Worm (Caenorhabditis elegans) whole organism, L4 larva: ENCODE measurements around the gene H06I04.6.

Source experiments
- F37D6.2 ChIP-seq: sonication (generic microtip); optimal IDR thresholded peaks from 2 replicates; lab custom pipeline; 2016; ENCODE audit warnings: mild to moderate bottlenecking, missing genetic modification characterization, missing compliant biosample characterization
- F49E8.2 ChIP-seq: sonication (generic microtip); optimal IDR thresholded peaks from 2 replicates; lab custom pipeline; 2016; ENCODE audit warnings: missing compliant biosample characterization, mild to moderate bottlenecking, missing genetic modification characterization, borderline replicate concordance
- R02D3.7 ChIP-seq: fragments of 150-350 bp; sonication (generic microtip); optimal IDR thresholded peaks from 3 replicates; lab custom pipeline; 2014; ENCODE audit warnings: missing biosample characterization, missing genetic modification characterization
- T26A8.4 ChIP-seq: fragments of 200-800 bp; sonication (Bioruptor generic); IDR thresholded peaks from 2 replicates; pipeline ENCODE4 v1.3.6; 2022; ENCODE audit warnings: missing genetic modification characterization, missing compliant biosample characterization
- ZK546.5 ChIP-seq, 2 experiments: sonication (generic microtip); optimal IDR thresholded peaks; 2 replicates each; lab custom pipeline; 2017; ENCODE audit warnings: missing biosample characterization in 2 of 2, missing genetic modification characterization in 2 of 2
- aha-1 ChIP-seq: fragments of 150-350 bp; peaks from one replicate; lab custom pipeline; 2014; ENCODE audit warnings: missing biosample characterization, missing genetic modification characterization
- ama-1 ChIP-seq: fragments of 150-350 bp; optimal IDR thresholded peaks from 2 replicates; lab custom pipeline; 2014; ENCODE audit warnings: inconsistent platforms, mixed read lengths
- arid-1 ChIP-seq: fragments of 200-800 bp; sonication (Bioruptor generic); conservative IDR thresholded peaks from 2 replicates; pipeline ENCODE4 v1.3.6; 2022; ENCODE audit warnings: missing genetic modification reagents, missing genetic modification characterization, missing compliant biosample characterization
- ceh-20 ChIP-seq: fragments of 200-800 bp; sonication (Bioruptor generic); IDR thresholded peaks from 2 replicates; pipeline ENCODE4 v1.3.6; 2022; ENCODE audit warnings: missing genetic modification reagents, missing genetic modification characterization, missing compliant biosample characterization
- ceh-28 ChIP-seq: fragments of 150-350 bp; optimal IDR thresholded peaks from 2 replicates; lab custom pipeline; 2014; ENCODE audit warnings: missing biosample characterization, missing genetic modification reagents, missing genetic modification characterization
- ceh-32 ChIP-seq: sonication (generic microtip); optimal IDR thresholded peaks from 2 replicates; lab custom pipeline; 2016; ENCODE audit warnings: mild to moderate bottlenecking, missing genetic modification characterization, missing compliant biosample characterization; ENCODE audit not compliant: poor library complexity
- ceh-44 ChIP-seq: fragments of 200-800 bp; sonication (Bioruptor generic); IDR thresholded peaks from 2 replicates; pipeline ENCODE4 v1.3.6; 2022; ENCODE audit warnings: missing genetic modification reagents, missing genetic modification characterization, missing compliant biosample characterization
- ces-1 ChIP-seq: fragments of 150-350 bp; sonication (generic microtip); optimal IDR thresholded peaks from 4 replicates; lab custom pipeline; 2014; ENCODE audit warnings: missing biosample characterization, missing genetic modification reagents, missing genetic modification characterization
- daf-8 ChIP-seq: fragments of 200-800 bp; sonication (Bioruptor generic); IDR thresholded peaks from 2 replicates; pipeline ENCODE4 v1.3.6; 2022; ENCODE audit warnings: missing genetic modification characterization, missing compliant biosample characterization
- dve-1 ChIP-seq: sonication (generic microtip); optimal IDR thresholded peaks from 2 replicates; lab custom pipeline; 2017; ENCODE audit warnings: antibody characterized with exemption, mild to moderate bottlenecking, missing genetic modification characterization, missing compliant biosample characterization; ENCODE audit not compliant: insufficient read depth
- egl-27 ChIP-seq: sonication (generic microtip); optimal IDR thresholded peaks from 3 replicates; lab custom pipeline; 2017; ENCODE audit warnings: missing biosample characterization, missing genetic modification reagents, missing genetic modification characterization
- hif-1 ChIP-seq, 2 experiments: sonication (generic microtip); optimal IDR thresholded peaks; 2 replicates each; lab custom pipeline; 2016 to 2017; ENCODE audit warnings: missing compliant biosample characterization in 2 of 2, missing genetic modification characterization in 2 of 2, missing genetic modification reagents in 2 of 2, missing genotype in 2 of 2, mild to moderate bottlenecking in 1 of 2
- hlh-11 ChIP-seq: fragments of 200-800 bp; sonication (Bioruptor generic); optimal IDR thresholded peaks from 2 replicates; lab custom pipeline; 2018; ENCODE audit warnings: mild to moderate bottlenecking, missing genetic modification characterization, missing compliant biosample characterization
- hlh-30 ChIP-seq: sonication (generic microtip); optimal IDR thresholded peaks from 2 replicates; lab custom pipeline; 2017; ENCODE audit warnings: antibody characterized with exemption, mild to moderate bottlenecking, missing genetic modification characterization, missing compliant biosample characterization; ENCODE audit not compliant: insufficient read depth
- lim-7 ChIP-seq: fragments of 200-800 bp; sonication (Bioruptor generic); IDR thresholded peaks from 2 replicates; pipeline ENCODE4 v1.3.6; 2022; ENCODE audit warnings: missing genetic modification characterization, missing compliant biosample characterization
- lin-15B ChIP-seq: fragments of 150-350 bp; sonication (generic microtip); optimal IDR thresholded peaks from 3 replicates; lab custom pipeline; 2014; ENCODE audit warnings: missing biosample characterization, missing genetic modification characterization
- lin-29 ChIP-seq: fragments of 200-800 bp; sonication (Bioruptor generic); IDR thresholded peaks from 2 replicates; pipeline ENCODE4 v1.3.6; 2022; ENCODE audit warnings: missing genetic modification reagents, missing genetic modification characterization, missing compliant biosample characterization
- lin-39 ChIP-seq: fragments of 150-350 bp; optimal IDR thresholded peaks from 2 replicates; lab custom pipeline; 2014; ENCODE audit warnings: missing biosample characterization, missing genetic modification reagents, missing genetic modification characterization
- lir-3 ChIP-seq: sonication (generic microtip); optimal IDR thresholded peaks from 2 replicates; lab custom pipeline; 2016; ENCODE audit warnings: mild to moderate bottlenecking, missing genetic modification characterization, missing compliant biosample characterization
- madf-5 ChIP-seq, 2 experiments: fragments of 200-800 bp; sonication (Bioruptor generic); IDR thresholded peaks; 2 replicates each; pipeline ENCODE4 v1.3.6; 2022; ENCODE audit warnings: missing compliant biosample characterization in 2 of 2, missing genetic modification characterization in 2 of 2
- mxl-2 ChIP-seq: fragments of 200-800 bp; sonication (Bioruptor generic); conservative IDR thresholded peaks from 2 replicates; pipeline ENCODE4 v1.3.6; 2022; ENCODE audit warnings: missing genetic modification reagents, missing genetic modification characterization, missing compliant biosample characterization
- nhr-11 ChIP-seq: fragments of 150-350 bp; optimal IDR thresholded peaks from 2 replicates; lab custom pipeline; 2014; ENCODE audit warnings: missing biosample characterization, missing genetic modification characterization
- nhr-25 ChIP-seq: sonication (generic microtip); optimal IDR thresholded peaks from 2 replicates; lab custom pipeline; 2017; ENCODE audit warnings: missing genetic modification characterization, mild to moderate bottlenecking, missing compliant biosample characterization, antibody characterized with exemption, moderate library complexity, borderline replicate concordance; ENCODE audit not compliant: insufficient read depth
- nhr-28 ChIP-seq: fragments of 150-350 bp; optimal IDR thresholded peaks from 2 replicates; lab custom pipeline; 2014; ENCODE audit warnings: missing biosample characterization, missing genetic modification characterization
- nhr-42 ChIP-seq: fragments of 200-800 bp; sonication (Bioruptor generic); IDR thresholded peaks from 2 replicates; pipeline ENCODE4 v1.3.6; 2022; ENCODE audit warnings: missing genetic modification characterization, missing compliant biosample characterization
- nhr-48 ChIP-seq: sonication (generic microtip); optimal IDR thresholded peaks from 2 replicates; lab custom pipeline; 2016; ENCODE audit warnings: mild to moderate bottlenecking, missing genetic modification characterization, missing compliant biosample characterization
- nhr-6 ChIP-seq: fragments of 150-350 bp; optimal IDR thresholded peaks from 2 replicates; lab custom pipeline; 2014; ENCODE audit warnings: missing biosample characterization, missing genetic modification characterization
- nhr-77 ChIP-seq: fragments of 150-350 bp; optimal IDR thresholded peaks from 2 replicates; lab custom pipeline; 2014; ENCODE audit warnings: missing biosample characterization, missing genetic modification characterization
- pha-4 ChIP-seq, 2 experiments: fragments of 150-350 bp in 1 of 2; fragments of 200-800 bp in 1 of 2; sonication (Bioruptor generic) in 1 of 2; IDR thresholded peaks in 1 of 2; optimal IDR thresholded peaks in 1 of 2; 2 replicates each; pipeline versions ENCODE4 v1.3.6 to Lab custom; 2014 to 2022; ENCODE audit warnings: missing genetic modification characterization in 2 of 2, missing genetic modification reagents in 2 of 2, missing biosample characterization in 1 of 2, missing compliant biosample characterization in 1 of 2
- php-3 ChIP-seq: fragments of 200-800 bp; sonication (Bioruptor generic); IDR thresholded peaks from 2 replicates; pipeline ENCODE4 v1.3.6; 2022; ENCODE audit warnings: missing genetic modification reagents, missing genetic modification characterization, missing compliant biosample characterization
- saeg-2 ChIP-seq: fragments of 200-800 bp; sonication (Bioruptor generic); IDR thresholded peaks from 2 replicates; pipeline ENCODE4 v1.3.6; 2022; ENCODE audit warnings: missing genetic modification reagents, missing genetic modification characterization, missing compliant biosample characterization
- set-16 ChIP-seq: fragments of 200-800 bp; sonication (Bioruptor generic); IDR thresholded peaks from 2 replicates; pipeline ENCODE4 v1.3.6; 2022; ENCODE audit warnings: missing genetic modification reagents, missing genetic modification characterization, missing compliant biosample characterization
- snpc-4 ChIP-seq: fragments of 150-350 bp; optimal IDR thresholded peaks from 2 replicates; lab custom pipeline; 2014; ENCODE audit warnings: missing biosample characterization, missing genetic modification characterization
- spr-3 ChIP-seq: fragments of 200-800 bp; sonication (Bioruptor generic); optimal IDR thresholded peaks from 2 replicates; lab custom pipeline; 2018; ENCODE audit warnings: mild to moderate bottlenecking, missing genetic modification characterization, missing compliant biosample characterization
- unc-130 ChIP-seq: sonication (generic microtip); optimal IDR thresholded peaks from 2 replicates; lab custom pipeline; 2016; ENCODE audit warnings: missing genetic modification reagents, missing genetic modification characterization, missing compliant biosample characterization

The H06I04.6 gene

ce11 chrIII:3094694-3095093, 30.6 kb upstream of the H06I04.6 start:
- TF ChIP-seq spr-3, result no peak
- TF ChIP-seq madf-5 (GFP tag; IDR thresholded peaks at IDR 0.05; lab: Robert Waterston, UW), result no peak
- TF ChIP-seq saeg-2 (GFP tag; lab: Robert Waterston, UW), result no peak
- no peak for TF ChIP-seq ceh-20 (GFP tag; lab: Robert Waterston, UW)
- TF ChIP-seq ceh-44 (GFP tag; lab: Robert Waterston, UW), result no peak
- no peak for TF ChIP-seq nhr-6 (tag; lab: Kevin White, UChicago)
- no peak for TF ChIP-seq snpc-4 (tag; lab: Kevin White, UChicago)
- no peak for TF ChIP-seq php-3 (GFP tag; lab: Robert Waterston, UW)
- TF ChIP-seq ama-1 (lab: Kevin White, UChicago), result no peak
- no peak for TF ChIP-seq lim-7
- TF ChIP-seq arid-1 (GFP tag; lab: Robert Waterston, UW), result no peak
- no peak for TF ChIP-seq lin-15B (tag; lab: Kevin White, UChicago)
- TF ChIP-seq F49E8.2 (tag; lab: Kevin White, UChicago), result no peak
- TF ChIP-seq nhr-11, result no peak
- TF ChIP-seq lin-39 (tag; lab: Kevin White, UChicago), result no peak
- TF ChIP-seq nhr-28, result no peak
- no peak for TF ChIP-seq nhr-48
- TF ChIP-seq hlh-11 (tag; lab: Kevin White, UChicago), result no peak
- TF ChIP-seq aha-1, result no peak
- no peak for TF ChIP-seq mxl-2 (GFP tag; lab: Robert Waterston, UW)

- no peak for TF ChIP-seq R02D3.7 (tag; lab: Kevin White, UChicago)
- no peak for TF ChIP-seq unc-130
- TF ChIP-seq pha-4 (GFP tag; IDR thresholded peaks at IDR 0.05; lab: Robert Waterston, UW), result no peak
- TF ChIP-seq pha-4 (tag; optimal IDR thresholded peaks at IDR 0.05; lab: Kevin White, UChicago), result no peak
- no peak for TF ChIP-seq egl-27 (tag; lab: Kevin White, UChicago)
- TF ChIP-seq T26A8.4 (GFP tag; lab: Robert Waterston, UW), result no peak
- TF ChIP-seq ces-1 (GFP tag; lab: Kevin White, UChicago), result no peak
- no peak for TF ChIP-seq lin-29
- no peak for TF ChIP-seq ceh-32 (tag; lab: Kevin White, UChicago)
- TF ChIP-seq ZK546.5 (tag; optimal IDR thresholded peaks at IDR 0.05; lab: Kevin White, UChicago), result no peak
- TF ChIP-seq nhr-25 (tag; lab: Kevin White, UChicago), result no peak
- TF ChIP-seq php-3 (GFP tag; lab: Robert Waterston, UW), result no peak
- TF ChIP-seq aha-1, result no peak
- no peak for TF ChIP-seq lir-3 (tag; lab: Kevin White, UChicago)
- no peak for TF ChIP-seq saeg-2 (GFP tag; lab: Robert Waterston, UW)
- TF ChIP-seq daf-8 (GFP tag; lab: Robert Waterston, UW), result no peak
- no peak for TF ChIP-seq ceh-28 (tag; lab: Kevin White, UChicago)
- no peak for TF ChIP-seq nhr-77 (tag; lab: Kevin White, UChicago)
- TF ChIP-seq dve-1, result no peak
- no peak for TF ChIP-seq set-16 (GFP tag; lab: Robert Waterston, UW)
- no peak for TF ChIP-seq hlh-30
Observed at ce11 chrIII:3091572-3091971, 27.4 kb upstream of the H06I04.6 start, which contains the start of gene ccep-135. TSS of gene ccep-135 (plus strand) at chrIII:3091872.

ce11 chrIII:3086471-3086870, 22.3 kb upstream of the H06I04.6 start, which contains the start of gene sft-1:
TSS of gene sft-1 (plus strand) at chrIII:3086671.
- TF ChIP-seq hif-1 (tag; optimal IDR thresholded peaks at IDR 0.05; lab: Kevin White, UChicago) (no peak), saeg-2 (GFP tag; lab: Robert Waterston, UW) (no peak), nhr-42 (GFP tag; lab: Robert Waterston, UW) (no peak), aha-1 (no peak), F37D6.2 (tag; lab: Kevin White, UChicago) (no peak)
